Fruit fly (Drosophila melanogaster) whole organism, wandering third instar larva: Measurements from ENCODE around the gene CG3081.

Source experiments
- Hr78 ChIP-seq: fragments of >200 bp; optimal IDR thresholded peaks from 2 replicates; lab custom pipeline; 2017; ENCODE audit warnings: missing biosample characterization, missing genetic modification characterization
- Myc ChIP-seq: fragments of >200 bp; optimal IDR thresholded peaks from 2 replicates; lab custom pipeline; 2017
- lola ChIP-seq: fragments of >200 bp; optimal IDR thresholded peaks from 2 replicates; lab custom pipeline; 2017; ENCODE audit warnings: missing biosample characterization, missing genetic modification characterization
- sv ChIP-seq: fragments of 200-800 bp; sonication (Bioruptor generic); optimal IDR thresholded peaks from 3 replicates; lab custom pipeline; 2016; ENCODE audit warnings: missing biosample characterization, missing genetic modification characterization

DNA sequence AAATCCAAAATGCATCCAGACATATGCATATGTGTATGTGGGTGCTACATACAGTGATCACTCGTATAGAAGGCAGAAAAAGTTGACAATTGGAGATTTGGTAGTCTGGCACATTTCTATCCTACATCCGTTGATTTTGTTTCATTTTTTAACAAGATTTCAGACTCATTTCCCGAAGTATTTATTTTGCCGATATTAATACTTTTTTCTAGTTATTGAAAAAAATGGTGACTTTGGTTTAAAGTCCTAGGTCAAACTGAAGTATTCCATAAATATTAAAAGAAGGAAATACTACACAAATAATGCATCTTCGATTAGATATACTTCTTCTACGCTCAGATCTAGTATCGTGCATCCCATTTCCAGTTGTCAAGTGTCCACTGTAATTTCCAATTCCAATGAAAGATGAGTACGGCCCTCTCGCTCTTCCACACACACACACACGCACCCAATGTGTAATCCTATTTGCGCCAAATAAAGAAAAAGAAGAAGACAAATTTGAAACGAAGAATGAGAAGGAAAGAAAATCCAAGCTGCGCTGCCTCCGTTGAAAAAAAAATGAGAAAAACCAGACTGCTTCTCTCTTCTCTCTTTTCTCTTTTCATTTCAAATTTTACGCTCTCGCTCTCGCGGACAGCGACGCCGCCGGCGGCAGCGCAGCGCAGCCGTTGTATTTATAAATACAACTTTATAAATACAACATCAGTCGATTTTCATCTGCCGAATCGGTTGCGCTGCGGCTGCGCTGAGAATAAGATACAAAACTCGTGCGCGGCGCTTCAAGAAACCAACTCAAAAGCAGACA is 26.7 kb downstream of the CG3081 start, which contains the start of gene peb:
- TF ChIP-seq Hr78 (GFP tag; lab: Kevin White, UChicago) (no peak), Myc (lab: Kevin White, UChicago) (no peak), lola (GFP tag; lab: Kevin White, UChicago) (no peak), sv (GFP tag; lab: Kevin White, UChicago) (no peak)
